Fruit fly (Drosophila melanogaster) whole organism, prepupa: ENCODE results near the gene CG7556.

ENCODE experiments used
- CG4318 ChIP-seq: fragments of 200-800 bp; sonication (Bioruptor generic); optimal IDR thresholded peaks from 3 replicates; lab custom pipeline; 2017; ENCODE audit warnings: missing biosample characterization, mild to moderate bottlenecking, missing genetic modification characterization
- CG6163 ChIP-seq: fragments of 200-800 bp; sonication (Bioruptor generic); IDR thresholded peaks from 3 replicates; pipeline ENCODE4 v1.3.6; 2022; ENCODE audit warnings: missing biosample characterization, missing genetic modification characterization
- Sox15 ChIP-seq: fragments of 200-800 bp; sonication (Bioruptor generic); optimal IDR thresholded peaks from 3 replicates; lab custom pipeline; 2016; ENCODE audit warnings: missing biosample characterization, missing genetic modification characterization
- lz ChIP-seq: fragments of 200-800 bp; sonication (Bioruptor generic); optimal IDR thresholded peaks from 3 replicates; lab custom pipeline; 2016; ENCODE audit warnings: missing biosample characterization, missing genetic modification characterization
- salr ChIP-seq, 2 experiments: fragments of 200-800 bp; sonication (Bioruptor generic); optimal IDR thresholded peaks; 3 replicates each; lab custom pipeline; 2016 to 2018; ENCODE audit warnings: missing biosample characterization in 2 of 2, missing genetic modification characterization in 2 of 2, mild to moderate bottlenecking in 1 of 2

DNA sequence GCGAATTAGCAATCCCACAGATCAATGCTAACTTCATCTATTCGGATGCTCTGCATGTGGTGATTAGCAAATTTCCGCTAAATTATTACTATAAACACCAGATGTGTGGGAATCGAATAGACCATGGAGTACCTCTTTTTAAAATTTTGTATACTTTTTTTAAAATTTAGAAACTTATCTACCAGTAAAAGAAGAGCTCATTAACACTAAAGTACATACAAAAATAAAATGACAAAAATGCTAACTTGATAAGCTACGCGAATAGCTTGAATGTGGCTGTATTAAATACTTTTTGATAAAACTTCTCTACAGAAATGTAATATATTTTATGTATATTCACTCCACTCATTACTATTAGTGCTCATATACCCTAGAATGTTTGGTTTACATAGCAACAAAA lies 5.5 kb downstream of the CG7556 start:
- TF ChIP-seq salr (GFP tag; optimal IDR thresholded peaks at IDR 0.05; lab: Kevin White, UChicago) (no peak), CG4318 (GFP tag; lab: Kevin White, UChicago) (no peak), CG6163 (GFP tag; lab: Robert Waterston, UW) (no peak), lz (GFP tag; lab: Kevin White, UChicago) (no peak), Sox15 (GFP tag; lab: Kevin White, UChicago) (no peak)
